Worm (Caenorhabditis elegans) whole organism, young adult: Measurements from ENCODE around the gene dcaf-13.
A peak's percentile ranks its signal among the peaks of the same experiment; 100 is the strongest.

Source experiments
- B0019.2 ChIP-seq: fragments of 200-800 bp; sonication (Bioruptor generic); conservative IDR thresholded peaks from 2 replicates; pipeline ENCODE4 v1.3.6; 2022; ENCODE audit warnings: missing genetic modification reagents, missing genetic modification characterization, missing compliant biosample characterization
- C06A6.2 ChIP-seq: fragments of 200-800 bp; sonication (Bioruptor generic); conservative IDR thresholded peaks from 2 replicates; pipeline ENCODE4 v1.3.6; 2022; ENCODE audit warnings: missing genetic modification characterization, missing compliant biosample characterization
- C17E4.6 ChIP-seq: fragments of 200-800 bp; sonication (Bioruptor generic); IDR thresholded peaks from 2 replicates; pipeline ENCODE4 v1.3.6; 2022; ENCODE audit warnings: missing genetic modification reagents, missing genetic modification characterization, missing compliant biosample characterization
- F10E7.11 ChIP-seq: sonication (generic microtip); optimal IDR thresholded peaks from 2 replicates; lab custom pipeline; 2017; ENCODE audit warnings: mild to moderate bottlenecking, missing genetic modification characterization, moderate library complexity, missing compliant biosample characterization
- K11D2.4 ChIP-seq: fragments of 200-800 bp; sonication (Bioruptor generic); IDR thresholded peaks from 2 replicates; pipeline ENCODE4 v1.3.6; 2022; ENCODE audit warnings: missing genetic modification reagents, missing genetic modification characterization, missing compliant biosample characterization
- K12H6.12 ChIP-seq: fragments of 200-800 bp; sonication (Bioruptor generic); optimal IDR thresholded peaks from 2 replicates; lab custom pipeline; 2018; ENCODE audit warnings: mild to moderate bottlenecking, missing genetic modification characterization, missing compliant biosample characterization
- T07F8.4 ChIP-seq: sonication (generic microtip); optimal IDR thresholded peaks from 2 replicates; lab custom pipeline; 2016; ENCODE audit warnings: mild to moderate bottlenecking, missing genetic modification characterization, moderate library complexity, missing compliant biosample characterization
- Y53G8AR.9 ChIP-seq: fragments of 200-800 bp; sonication (Bioruptor generic); conservative IDR thresholded peaks from 2 replicates; pipeline ENCODE4 v1.3.6; 2022; ENCODE audit warnings: missing genetic modification reagents, missing genetic modification characterization, missing compliant biosample characterization
- Y67H2A.10 ChIP-seq: fragments of 200-800 bp; sonication (Bioruptor generic); conservative IDR thresholded peaks from 2 replicates; pipeline ENCODE4 v1.3.6; 2022; ENCODE audit warnings: missing genetic modification reagents, missing genetic modification characterization, missing compliant biosample characterization
- Y95B8A.8 ChIP-seq: fragments of 200-800 bp; sonication (Bioruptor generic); IDR thresholded peaks from 2 replicates; pipeline ENCODE4 v1.3.6; 2022; ENCODE audit warnings: missing genetic modification reagents, missing genetic modification characterization, missing compliant biosample characterization
- akir-1 ChIP-seq: fragments of 200-800 bp; sonication (Bioruptor generic); optimal IDR thresholded peaks from 2 replicates; lab custom pipeline; 2018; ENCODE audit warnings: mild to moderate bottlenecking, missing genetic modification characterization, moderate library complexity, missing compliant biosample characterization
- atf-7 ChIP-seq: sonication (generic microtip); optimal IDR thresholded peaks from 2 replicates; lab custom pipeline; 2017; ENCODE audit warnings: mild to moderate bottlenecking, missing genetic modification characterization, missing compliant biosample characterization
- athp-1 ChIP-seq: sonication (generic microtip); optimal IDR thresholded peaks from 2 replicates; lab custom pipeline; 2017; ENCODE audit warnings: mild to moderate bottlenecking, missing genetic modification characterization, missing compliant biosample characterization
- attf-5 ChIP-seq: fragments of 200-800 bp; sonication (Bioruptor generic); optimal IDR thresholded peaks from 2 replicates; lab custom pipeline; 2018; ENCODE audit warnings: mild to moderate bottlenecking, missing genetic modification characterization, missing compliant biosample characterization
- cebp-2 ChIP-seq: fragments of 200-800 bp; sonication (Bioruptor generic); IDR thresholded peaks from 2 replicates; pipeline ENCODE4 v1.3.6; 2022; ENCODE audit warnings: missing genetic modification characterization, missing compliant biosample characterization
- ceh-58 ChIP-seq: fragments of 200-800 bp; sonication (Bioruptor generic); IDR thresholded peaks from 2 replicates; pipeline ENCODE4 v1.3.6; 2022; ENCODE audit warnings: missing genetic modification characterization, missing compliant biosample characterization
- die-1 ChIP-seq: sonication (generic microtip); optimal IDR thresholded peaks from 2 replicates; lab custom pipeline; 2016; ENCODE audit warnings: missing genotype, mild to moderate bottlenecking, missing genetic modification characterization, missing compliant biosample characterization
- dpff-1 ChIP-seq: sonication (generic microtip); optimal IDR thresholded peaks from 2 replicates; lab custom pipeline; 2017; ENCODE audit warnings: mild to moderate bottlenecking, missing genetic modification characterization, missing compliant biosample characterization
- dpl-1 ChIP-seq: fragments of 150-350 bp; optimal IDR thresholded peaks from 2 replicates; lab custom pipeline; 2014; ENCODE audit warnings: missing biosample characterization, missing genetic modification reagents, missing genetic modification characterization
- lin-54 ChIP-seq: fragments of 200-800 bp; sonication (Bioruptor generic); optimal IDR thresholded peaks from 2 replicates; lab custom pipeline; 2018; ENCODE audit warnings: mild to moderate bottlenecking, missing genetic modification characterization, missing compliant biosample characterization
- lir-1 ChIP-seq: fragments of 200-800 bp; sonication (Bioruptor generic); conservative IDR thresholded peaks from 2 replicates; pipeline ENCODE4 v1.3.6; 2022; ENCODE audit warnings: missing genetic modification reagents, missing genetic modification characterization, missing compliant biosample characterization
- lsl-1 ChIP-seq: fragments of 200-800 bp; sonication (Bioruptor generic); optimal IDR thresholded peaks from 2 replicates; lab custom pipeline; 2018; ENCODE audit warnings: mild to moderate bottlenecking, missing genetic modification characterization, moderate library complexity, missing compliant biosample characterization
- madf-6 ChIP-seq: fragments of 200-800 bp; sonication (Bioruptor generic); IDR thresholded peaks from 2 replicates; pipeline ENCODE4 v1.3.6; 2022; ENCODE audit warnings: missing genetic modification reagents, missing genetic modification characterization, missing compliant biosample characterization
- madf-8 ChIP-seq: fragments of 200-800 bp; sonication (Bioruptor generic); conservative IDR thresholded peaks from 2 replicates; pipeline ENCODE4 v1.3.6; 2022; ENCODE audit warnings: missing genetic modification reagents, missing genetic modification characterization, missing compliant biosample characterization
- nfya-1 ChIP-seq: sonication (generic microtip); optimal IDR thresholded peaks from 2 replicates; lab custom pipeline; 2017; ENCODE audit warnings: antibody characterized with exemption, missing compliant biosample characterization, missing genetic modification characterization, borderline replicate concordance; ENCODE audit not compliant: insufficient read depth
- nfyb-1 ChIP-seq: fragments of 200-800 bp; sonication (Bioruptor generic); IDR thresholded peaks from 2 replicates; pipeline ENCODE4 v1.3.6; 2022; ENCODE audit warnings: missing genetic modification reagents, missing genetic modification characterization, missing compliant biosample characterization
- nhr-120 ChIP-seq: fragments of 200-800 bp; sonication (Bioruptor generic); IDR thresholded peaks from 2 replicates; pipeline ENCODE4 v1.3.6; 2022; ENCODE audit warnings: missing genetic modification characterization, missing compliant biosample characterization
- nhr-179 ChIP-seq: sonication (generic microtip); optimal IDR thresholded peaks from 2 replicates; lab custom pipeline; 2016; ENCODE audit warnings: mild to moderate bottlenecking, missing genetic modification characterization, missing compliant biosample characterization
- nhr-80 ChIP-seq: sonication (generic microtip); optimal IDR thresholded peaks from 2 replicates; lab custom pipeline; 2016; ENCODE audit warnings: missing genetic modification characterization, missing compliant biosample characterization
- pbrm-1 ChIP-seq: fragments of 200-800 bp; sonication (Bioruptor generic); IDR thresholded peaks from 2 replicates; pipeline ENCODE4 v1.3.6; 2022; ENCODE audit warnings: missing genetic modification reagents, missing genetic modification characterization, missing compliant biosample characterization
- snpc-1.3 ChIP-seq: sonication (generic microtip); optimal IDR thresholded peaks from 2 replicates; lab custom pipeline; 2017; ENCODE audit warnings: missing genetic modification characterization, mild to moderate bottlenecking, missing compliant biosample characterization, antibody characterized with exemption, moderate library complexity, missing genotype, missing genetic modification reagents; ENCODE audit not compliant: insufficient read depth
- snpc-4 ChIP-seq, 5 experiments: fragments of 150-350 bp in 1 of 5; sonication (generic microtip) in 4 of 5; optimal IDR thresholded peaks; 2 replicates each; lab custom pipeline; 2014 to 2018; ENCODE audit warnings: missing genetic modification characterization in 5 of 5, missing biosample characterization in 3 of 5, antibody characterized with exemption in 2 of 5, mild to moderate bottlenecking in 2 of 5, missing compliant biosample characterization in 2 of 5, missing genotype in 2 of 5, moderate library complexity in 2 of 5, missing genetic modification reagents in 1 of 5
- sptf-2 ChIP-seq: fragments of 200-800 bp; sonication (Bioruptor generic); optimal IDR thresholded peaks from 2 replicates; lab custom pipeline; 2018; ENCODE audit warnings: mild to moderate bottlenecking, missing genetic modification characterization, missing compliant biosample characterization
- tbp1 ChIP-seq: fragments of 200-800 bp; sonication (Bioruptor generic); optimal IDR thresholded peaks from 2 replicates; lab custom pipeline; 2018; ENCODE audit warnings: mild to moderate bottlenecking, missing genetic modification characterization, missing compliant biosample characterization
- zfh-2 ChIP-seq: fragments of 200-800 bp; sonication (Bioruptor generic); conservative IDR thresholded peaks from 2 replicates; pipeline ENCODE4 v1.3.6; 2022; ENCODE audit warnings: missing genetic modification reagents, missing genetic modification characterization, missing compliant biosample characterization
- ztf-25 ChIP-seq: fragments of 200-800 bp; sonication (Bioruptor generic); IDR thresholded peaks from 2 replicates; pipeline ENCODE4 v1.3.6; 2022; ENCODE audit warnings: missing genetic modification reagents, missing genetic modification characterization, missing compliant biosample characterization
- ztf-26 ChIP-seq: sonication (generic microtip); optimal IDR thresholded peaks from 2 replicates; lab custom pipeline; 2017; ENCODE audit warnings: missing genetic modification characterization, missing compliant biosample characterization
- ztf-6 ChIP-seq: fragments of 200-800 bp; sonication (Bioruptor generic); IDR thresholded peaks from 2 replicates; pipeline ENCODE4 v1.3.6; 2022; ENCODE audit warnings: missing genetic modification reagents, missing genetic modification characterization, missing compliant biosample characterization

Gene dcaf-13

DNA sequence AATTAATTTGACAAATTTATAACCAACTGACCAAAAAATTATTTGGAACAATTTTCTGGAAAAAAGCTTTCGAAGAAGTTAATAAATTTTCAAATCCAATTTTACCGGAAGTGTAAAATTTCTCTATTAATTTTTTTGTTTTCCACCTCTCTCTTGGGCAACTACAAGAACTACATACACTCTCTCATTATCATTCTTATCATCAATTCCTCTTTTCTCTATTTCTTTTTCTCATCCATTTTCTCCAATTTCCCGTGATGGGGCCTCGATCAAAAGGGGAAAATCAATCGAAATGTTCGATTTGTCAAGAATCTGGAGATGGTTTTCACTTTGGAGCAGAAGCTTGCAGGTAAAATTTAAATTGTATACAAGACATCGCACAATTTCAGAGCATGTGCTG lies 8.4 kb upstream of the dcaf-13 start, which contains the start of gene nhr-109:
Gene nhr-109 (plus strand): TSS at position 222 of the 400 bp plus-strand sequence.
- no peak for TF ChIP-seq atf-7 (tag; lab: Kevin White, UChicago)
- peak; percentile 39 for TF ChIP-seq nhr-80 (tag; lab: Kevin White, UChicago)
- TF ChIP-seq zfh-2 (GFP tag; lab: Robert Waterston, UW), result no peak

- 0 out of 2 replicates have a peak, but pooled peaks have one; percentile 35 for TF ChIP-seq zfh-2 (GFP tag; lab: Robert Waterston, UW)
- TF ChIP-seq akir-1 (GFP tag; lab: Kevin White, UChicago), result no peak
- 0 out of 2 replicates have a peak, but pooled peaks have one; percentile 36 for TF ChIP-seq cebp-2 (GFP tag; lab: Robert Waterston, UW)
- TF ChIP-seq K11D2.4 (GFP tag; lab: Robert Waterston, UW), result no peak
- 0 out of 2 replicates have a peak, but pooled peaks have one; percentile 11 for TF ChIP-seq madf-8 (GFP tag; lab: Robert Waterston, UW)
Measured at ce11 chrII:4428121-4428520, 3.4 kb upstream of the dcaf-13 start.

DNA sequence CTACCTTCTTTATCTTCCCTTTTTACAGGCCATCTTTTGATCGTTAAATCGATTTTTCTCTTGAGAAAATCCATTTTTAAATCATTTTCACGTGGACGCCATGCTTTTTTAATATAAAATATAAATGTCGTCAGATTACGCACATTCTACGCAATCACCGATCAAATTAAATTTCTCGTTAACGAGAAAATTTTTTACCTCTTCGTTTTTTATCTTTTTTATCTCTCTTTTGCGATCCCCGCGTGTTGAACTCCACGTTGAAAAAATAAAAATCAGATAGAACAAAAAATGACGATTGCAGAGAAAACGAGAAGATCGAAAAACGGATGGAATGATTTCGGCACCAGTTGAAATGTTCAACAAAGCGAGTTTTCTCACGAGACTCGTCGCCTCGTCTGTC lies 4.7 kb downstream of the dcaf-13 start, which contains the start of gene bpnt-1:
Gene bpnt-1 (plus strand): TSS at position 301 of the 400 bp plus-strand sequence.
- TF ChIP-seq tbp1 (no peak), Y95B8A.8 (GFP tag; lab: Robert Waterston, UW) (0 out of 2 replicates have a peak, but pooled peaks have one; percentile 28)

- no peak for TF ChIP-seq ceh-58
- TF ChIP-seq nfya-1 (tag; lab: Kevin White, UChicago), result no peak
- TF ChIP-seq dpff-1, result no peak
- no peak for TF ChIP-seq die-1
- no peak for TF ChIP-seq tbp1
- no peak for TF ChIP-seq lin-54
- TF ChIP-seq ztf-26 (tag; lab: Kevin White, UChicago), result no peak
- no peak for TF ChIP-seq K12H6.12
- TF ChIP-seq lir-1 (GFP tag; lab: Robert Waterston, UW), result no peak
- TF ChIP-seq snpc-4 (GFP tag; optimal IDR thresholded peaks at IDR 0.05; lab: Kevin White, UChicago), result no peak
- TF ChIP-seq snpc-4 (tag; optimal IDR thresholded peaks at IDR 0.05; lab: Kevin White, UChicago), result no peak
- TF ChIP-seq sptf-2 (GFP tag; lab: Kevin White, UChicago), result no peak
- no peak for TF ChIP-seq nhr-179 (tag; lab: Kevin White, UChicago)
- no peak for TF ChIP-seq athp-1 (tag; lab: Kevin White, UChicago)
Measured at ce11 chrII:4417333-4417732, 7.4 kb downstream of the dcaf-13 start, which contains the start of gene sod-5. Gene sod-5, plus strand, starts transcription at chrII:4417633.

DNA sequence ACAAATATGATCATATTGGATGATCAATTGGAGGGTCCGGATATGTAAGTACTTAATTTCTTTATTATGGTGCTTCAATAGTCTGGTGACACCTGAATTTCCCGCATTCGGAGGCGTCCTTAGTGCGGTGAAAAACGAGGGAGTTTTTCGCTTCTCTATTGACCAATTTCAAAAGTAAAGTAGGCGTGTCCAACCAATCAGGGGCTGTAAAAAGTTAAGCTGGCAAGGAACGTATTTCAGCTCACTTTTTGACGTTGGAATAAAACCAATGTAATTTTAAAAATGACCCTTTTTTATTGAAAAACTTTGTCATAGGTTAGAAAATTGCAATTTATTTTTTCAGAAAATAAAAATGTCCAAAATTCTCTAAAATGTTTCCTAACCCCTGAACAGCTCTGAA lies 15.1 kb downstream of the dcaf-13 start:
- TF ChIP-seq nfyb-1 (peak; percentile 63; the same call in 1 of the 2 replicates), Y53G8AR.9 (GFP tag; lab: Robert Waterston, UW) (no peak)
- TF ChIP-seq, all 124 proteins: peak for 1

ce11 chrII:4405358-4405757 lies 19.3 kb downstream of the dcaf-13 start, which contains the start of gene ZK430.5:
Gene ZK430.5, plus strand, starts transcription at chrII:4405658.
- TF ChIP-seq K12H6.12, result no peak
- TF ChIP-seq nhr-179 (tag; lab: Kevin White, UChicago), result no peak
- TF ChIP-seq attf-5 (GFP tag; lab: Kevin White, UChicago), result no peak
- no peak for TF ChIP-seq B0019.2 (GFP tag; lab: Robert Waterston, UW)
- TF ChIP-seq C17E4.6 (GFP tag; lab: Robert Waterston, UW), result no peak

ce11 chrII:4394438-4394837 lies 30.3 kb downstream of the dcaf-13 start:
- TF ChIP-seq madf-6 (GFP tag; lab: Robert Waterston, UW) (no peak), lsl-1 (no peak), Y67H2A.10 (GFP tag; lab: Robert Waterston, UW) (no peak), nhr-120 (GFP tag; lab: Robert Waterston, UW) (no peak), T07F8.4 (no peak), snpc-1.3 (tag; lab: Kevin White, UChicago) (no peak), ztf-25 (GFP tag; lab: Robert Waterston, UW) (no peak), pbrm-1 (GFP tag; lab: Robert Waterston, UW) (no peak), ztf-6 (GFP tag; lab: Robert Waterston, UW) (no peak), dpl-1 (GFP tag; lab: Kevin White, UChicago) (no peak), F10E7.11 (tag; lab: Kevin White, UChicago) (no peak), C06A6.2 (GFP tag; lab: Robert Waterston, UW) (no peak)
